Worm (Caenorhabditis elegans) whole organism, L2 larva: ENCODE results near the gene F46E10.18.

ENCODE experiments used
- C34F6.9 ChIP-seq: fragments of 150-350 bp; optimal IDR thresholded peaks from 2 replicates; lab custom pipeline; 2014; ENCODE audit warnings: missing biosample characterization, missing genetic modification characterization
- F13H6.1 ChIP-seq: sonication (generic microtip); optimal IDR thresholded peaks from 2 replicates; lab custom pipeline; 2016; ENCODE audit warnings: missing genetic modification characterization, missing compliant biosample characterization
- R02D3.7 ChIP-seq: fragments of 150-350 bp; optimal IDR thresholded peaks from 2 replicates; lab custom pipeline; 2014; ENCODE audit warnings: missing biosample characterization, missing genetic modification characterization
- Y55F3AM.14 ChIP-seq: fragments of 200-800 bp; sonication (Bioruptor generic); optimal IDR thresholded peaks from 2 replicates; lab custom pipeline; 2018; ENCODE audit warnings: mild to moderate bottlenecking, missing genetic modification characterization, missing compliant biosample characterization
- alr-1 ChIP-seq: fragments of 150-350 bp; optimal IDR thresholded peaks from 2 replicates; lab custom pipeline; 2014; ENCODE audit warnings: missing biosample characterization, missing genetic modification characterization
- ama-1 ChIP-seq: fragments of 150-350 bp; optimal IDR thresholded peaks from 2 replicates; lab custom pipeline; 2018; ENCODE audit warnings: inconsistent platforms
- blmp-1 ChIP-seq: sonication (generic microtip); optimal IDR thresholded peaks from 2 replicates; lab custom pipeline; 2017; ENCODE audit warnings: missing genetic modification characterization, mild to moderate bottlenecking, missing compliant biosample characterization, antibody characterized with exemption, moderate library complexity; ENCODE audit not compliant: insufficient read depth
- ceh-16 ChIP-seq: fragments of 150-350 bp; optimal IDR thresholded peaks from 2 replicates; lab custom pipeline; 2014; ENCODE audit warnings: missing biosample characterization, missing genetic modification characterization
- ceh-82 ChIP-seq: fragments of 150-350 bp; optimal IDR thresholded peaks from 2 replicates; lab custom pipeline; 2014; ENCODE audit warnings: missing biosample characterization, missing genetic modification characterization
- crh-2 ChIP-seq: sonication (generic microtip); optimal IDR thresholded peaks from 2 replicates; lab custom pipeline; 2017; ENCODE audit warnings: missing biosample characterization, missing genetic modification characterization
- dmd-4 ChIP-seq: sonication (generic microtip); optimal IDR thresholded peaks from 2 replicates; lab custom pipeline; 2017; ENCODE audit warnings: missing biosample characterization, missing genetic modification characterization
- egl-27 ChIP-seq: sonication (generic microtip); optimal IDR thresholded peaks from 3 replicates; lab custom pipeline; 2017; ENCODE audit warnings: missing biosample characterization, missing genetic modification reagents, missing genetic modification characterization
- elt-1 ChIP-seq: fragments of 150-350 bp; optimal IDR thresholded peaks from 2 replicates; lab custom pipeline; 2014; ENCODE audit warnings: missing biosample characterization, missing genetic modification characterization
- elt-3 ChIP-seq: sonication (generic microtip); optimal IDR thresholded peaks from 2 replicates; lab custom pipeline; 2017; ENCODE audit warnings: missing biosample characterization, missing genetic modification characterization
- fos-1 ChIP-seq: fragments of 150-350 bp; optimal IDR thresholded peaks from 2 replicates; lab custom pipeline; 2014; ENCODE audit warnings: missing biosample characterization, missing genetic modification characterization
- gmeb-1 ChIP-seq: fragments of 150-350 bp; optimal IDR thresholded peaks from 2 replicates; lab custom pipeline; 2014; ENCODE audit warnings: missing biosample characterization, missing genetic modification characterization
- lin-11 ChIP-seq: fragments of 150-350 bp; sonication (generic microtip); optimal IDR thresholded peaks from 2 replicates; lab custom pipeline; 2014; ENCODE audit warnings: missing biosample characterization, missing genetic modification characterization, inconsistent platforms, mixed read lengths
- lin-13 ChIP-seq: fragments of 150-350 bp; optimal IDR thresholded peaks from 2 replicates; lab custom pipeline; 2014; ENCODE audit warnings: missing biosample characterization, missing genetic modification reagents, missing genetic modification characterization
- lin-39 ChIP-seq: fragments of 150-350 bp; optimal IDR thresholded peaks from 2 replicates; lab custom pipeline; 2014; ENCODE audit warnings: missing biosample characterization, missing genetic modification reagents, missing genetic modification characterization
- lsy-2 ChIP-seq, 2 experiments: fragments of 150-350 bp in 1 of 2; sonication (generic microtip) in 1 of 2; optimal IDR thresholded peaks; 2 replicates each; lab custom pipeline; 2014 to 2017; ENCODE audit warnings: missing biosample characterization in 2 of 2, missing genetic modification characterization in 2 of 2
- mab-5 ChIP-seq: fragments of 150-350 bp; optimal IDR thresholded peaks from 2 replicates; lab custom pipeline; 2014; ENCODE audit warnings: missing biosample characterization, missing genetic modification characterization
- mbf-1 ChIP-seq: sonication (generic microtip); optimal IDR thresholded peaks from 2 replicates; lab custom pipeline; 2017; ENCODE audit warnings: missing biosample characterization, missing genetic modification characterization
- mdl-1 ChIP-seq, 2 experiments: fragments of 150-350 bp in 1 of 2; sonication (generic microtip) in 1 of 2; optimal IDR thresholded peaks; 2 replicates each; lab custom pipeline; 2017; ENCODE audit warnings: missing biosample characterization in 2 of 2, missing genetic modification characterization in 2 of 2
- nhr-10 ChIP-seq: sonication (generic microtip); optimal IDR thresholded peaks from 2 replicates; lab custom pipeline; 2017; ENCODE audit warnings: missing biosample characterization, missing genetic modification characterization
- nhr-11 ChIP-seq: fragments of 150-350 bp; optimal IDR thresholded peaks from 2 replicates; lab custom pipeline; 2014; ENCODE audit warnings: missing biosample characterization, missing genetic modification characterization
- nhr-12 ChIP-seq: fragments of 150-350 bp; optimal IDR thresholded peaks from 2 replicates; lab custom pipeline; 2014; ENCODE audit warnings: missing biosample characterization, missing genetic modification characterization
- nhr-129 ChIP-seq: fragments of 150-350 bp; optimal IDR thresholded peaks from 2 replicates; lab custom pipeline; 2014; ENCODE audit warnings: missing biosample characterization, missing genetic modification characterization
- nhr-21 ChIP-seq: fragments of 150-350 bp; optimal IDR thresholded peaks from 2 replicates; lab custom pipeline; 2014; ENCODE audit warnings: missing biosample characterization, missing genetic modification characterization
- nhr-23 ChIP-seq: fragments of 150-350 bp; optimal IDR thresholded peaks from 2 replicates; lab custom pipeline; 2014; ENCODE audit warnings: missing biosample characterization, missing genetic modification reagents, missing genetic modification characterization
- nhr-237 ChIP-seq: fragments of 150-350 bp; optimal IDR thresholded peaks from 2 replicates; lab custom pipeline; 2014; ENCODE audit warnings: missing biosample characterization, missing genetic modification characterization
- nhr-25 ChIP-seq: fragments of 150-350 bp; sonication (generic microtip); optimal IDR thresholded peaks from 3 replicates; lab custom pipeline; 2014; ENCODE audit warnings: missing biosample characterization, missing genetic modification characterization
- nhr-6 ChIP-seq: fragments of 150-350 bp; optimal IDR thresholded peaks from 2 replicates; lab custom pipeline; 2014; ENCODE audit warnings: missing biosample characterization, missing genetic modification characterization
- peb-1 ChIP-seq: fragments of 150-350 bp; optimal IDR thresholded peaks from 2 replicates; lab custom pipeline; 2014; ENCODE audit warnings: missing biosample characterization, missing genetic modification characterization
- sem-4 ChIP-seq: fragments of 150-350 bp; optimal IDR thresholded peaks from 2 replicates; lab custom pipeline; 2014; ENCODE audit warnings: missing biosample characterization, missing genetic modification reagents, missing genetic modification characterization
- skn-1 ChIP-seq: sonication (generic microtip); optimal IDR thresholded peaks from 2 replicates; lab custom pipeline; 2017; ENCODE audit warnings: missing biosample characterization, missing genetic modification characterization
- sma-3 ChIP-seq: sonication (generic microtip); optimal IDR thresholded peaks from 2 replicates; lab custom pipeline; 2016; ENCODE audit warnings: missing genetic modification reagents, missing genetic modification characterization, missing compliant biosample characterization
- sma-9 ChIP-seq, 2 experiments: fragments of 150-350 bp in 1 of 2; sonication (generic microtip) in 1 of 2; optimal IDR thresholded peaks; 2 replicates each; lab custom pipeline; 2014 to 2016; ENCODE audit warnings: missing genetic modification characterization in 2 of 2, mild to moderate bottlenecking in 1 of 2, missing biosample characterization in 1 of 2, missing compliant biosample characterization in 1 of 2, missing genetic modification reagents in 1 of 2, moderate library complexity in 1 of 2
- unc-39 ChIP-seq: fragments of 150-350 bp; optimal IDR thresholded peaks from 2 replicates; lab custom pipeline; 2014; ENCODE audit warnings: missing biosample characterization, missing genetic modification characterization
- unc-55 ChIP-seq: fragments of 150-350 bp; sonication (generic microtip); optimal IDR thresholded peaks from 3 replicates; lab custom pipeline; 2014; ENCODE audit warnings: missing biosample characterization, missing genetic modification reagents, missing genetic modification characterization
- zag-1 ChIP-seq: fragments of 150-350 bp; optimal IDR thresholded peaks from 2 replicates; lab custom pipeline; 2014; ENCODE audit warnings: missing biosample characterization, missing genetic modification characterization
- ztf-1 ChIP-seq: fragments of 200-800 bp; sonication (Bioruptor generic); conservative IDR thresholded peaks from 2 replicates; pipeline ENCODE4 v1.3.6; 2022; ENCODE audit warnings: missing genetic modification characterization, missing compliant biosample characterization
- ztf-11 ChIP-seq: sonication (generic microtip); optimal IDR thresholded peaks from 2 replicates; lab custom pipeline; 2017; ENCODE audit warnings: missing biosample characterization, missing genetic modification characterization
- ztf-4 ChIP-seq: fragments of 150-350 bp; optimal IDR thresholded peaks from 2 replicates; lab custom pipeline; 2014; ENCODE audit warnings: missing biosample characterization, missing genetic modification characterization

F46E10.18 gene

DNA sequence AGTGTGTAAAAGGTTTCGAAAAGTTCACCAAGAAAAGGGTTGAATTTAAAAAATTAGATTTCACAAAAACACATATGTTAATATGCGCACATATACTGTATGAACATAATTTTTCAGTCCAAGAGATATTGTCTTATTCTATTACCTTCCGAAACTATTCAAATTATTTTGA lies 2.7 kb upstream of the F46E10.18 start, which contains the start of gene F46E10.3:
F46E10.3 (plus strand) TSS at position 73 of the 172 bp plus-strand sequence.
- TF ChIP-seq sem-4 (tag; lab: Kevin White, UChicago) (no peak), ztf-11 (tag; lab: Kevin White, UChicago) (no peak), nhr-12 (tag; lab: Kevin White, UChicago) (no peak), alr-1 (tag; lab: Kevin White, UChicago) (no peak), unc-55 (no peak), zag-1 (no peak)

DNA sequence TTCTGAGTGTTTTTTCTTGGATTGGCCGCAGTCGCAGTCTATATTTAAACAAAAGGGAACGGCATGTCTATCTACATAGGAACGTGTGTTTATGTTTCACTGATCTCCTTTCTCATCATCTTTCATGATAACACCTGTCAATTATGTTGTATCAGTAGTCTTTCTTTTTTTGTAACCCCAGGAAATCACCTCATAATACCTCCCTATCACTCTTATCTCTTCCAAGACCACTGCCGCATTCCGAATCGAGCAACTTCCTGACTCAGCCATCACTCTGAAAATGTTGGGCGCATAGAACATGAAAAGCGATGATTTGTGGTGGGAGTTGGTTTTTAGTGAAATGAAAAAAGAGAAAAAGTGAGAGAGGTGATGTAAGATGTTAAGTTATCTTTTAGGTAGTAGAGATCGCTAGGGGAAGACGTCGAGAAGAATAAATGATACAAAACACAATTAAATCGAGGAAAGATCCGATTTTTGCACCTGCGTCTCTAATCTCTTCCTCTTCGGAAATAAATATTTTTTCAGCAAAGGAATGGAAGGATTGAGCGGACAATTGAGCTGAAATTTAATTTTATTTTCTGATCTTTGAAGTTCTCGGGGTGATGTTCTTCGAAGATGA lies 2.2 kb downstream of the F46E10.18 start:
- TF ChIP-seq nhr-10 (tag; lab: Kevin White, UChicago) (no peak), fos-1 (tag; lab: Kevin White, UChicago) (peak; percentile 86), sma-9 (GFP tag; optimal IDR thresholded peaks at IDR 0.05; lab: Kevin White, UChicago) (peak; percentile 13), sma-9 (tag; optimal IDR thresholded peaks at IDR 0.05; lab: Kevin White, UChicago) (no peak)
- TF ChIP-seq, all 48 proteins: peak for 2

ce11 chrV:6524757-6525156 lies 3.9 kb downstream of the F46E10.18 start, which contains the start of gene acs-1:
acs-1 (plus strand) TSS chrV:6524989.
- no peak for TF ChIP-seq alr-1 (tag; lab: Kevin White, UChicago)
- TF ChIP-seq ztf-1 = no peak
- no peak for TF ChIP-seq nhr-25 (tag; lab: Kevin White, UChicago)
- peak; percentile 82 for TF ChIP-seq fos-1 (tag; lab: Kevin White, UChicago)
- TF ChIP-seq egl-27 (tag; lab: Kevin White, UChicago) = peak; percentile 19
- TF ChIP-seq nhr-12 (tag; lab: Kevin White, UChicago) = no peak
- TF ChIP-seq zag-1 = no peak
- no peak for TF ChIP-seq sem-4 (tag; lab: Kevin White, UChicago)
- no peak for TF ChIP-seq elt-3 (tag; lab: Kevin White, UChicago)
- TF ChIP-seq lsy-2 (tag; optimal IDR thresholded peaks at IDR 0.05; lab: Kevin White, UChicago) = no peak
- TF ChIP-seq ceh-16 = no peak
- no peak for TF ChIP-seq blmp-1

ce11 chrV:6533030-6533429 lies 12.2 kb downstream of the F46E10.18 start, which contains the start of gene hpo-26:
hpo-26 (minus strand) TSS chrV:6533060.
- TF ChIP-seq lin-13 (no peak), zag-1 (no peak), skn-1 (tag; lab: Kevin White, UChicago) (no peak), unc-39 (tag; lab: Kevin White, UChicago) (no peak), mdl-1 (tag; optimal IDR thresholded peaks at IDR 0.05; lab: Kevin White, UChicago) (no peak), C34F6.9 (tag; lab: Kevin White, UChicago) (no peak), sma-3 (GFP tag; lab: Kevin White, UChicago) (no peak), F13H6.1 (tag; lab: Kevin White, UChicago) (peak; percentile 70), dmd-4 (tag; lab: Kevin White, UChicago) (no peak), ztf-4 (tag; lab: Kevin White, UChicago) (no peak), lin-39 (tag; lab: Kevin White, UChicago) (no peak), lin-11 (tag; lab: Kevin White, UChicago) (no peak), nhr-129 (peak; percentile 39), sma-9 (GFP tag; optimal IDR thresholded peaks at IDR 0.05; lab: Kevin White, UChicago) (peak; percentile 22), sma-9 (tag; optimal IDR thresholded peaks at IDR 0.05; lab: Kevin White, UChicago) (no peak), mbf-1 (no peak), nhr-6 (tag; lab: Kevin White, UChicago) (no peak), mab-5 (no peak), nhr-10 (tag; lab: Kevin White, UChicago) (no peak), nhr-21 (tag; lab: Kevin White, UChicago) (no peak)

ce11 chrV:6538323-6538722 lies 17.5 kb downstream of the F46E10.18 start:
- TF ChIP-seq R02D3.7 (tag; lab: Kevin White, UChicago) (no peak), zag-1 (no peak), ztf-1 (no peak), nhr-11 (tag; lab: Kevin White, UChicago) (no peak), elt-1 (tag; lab: Kevin White, UChicago) (no peak), elt-3 (tag; lab: Kevin White, UChicago) (no peak), peb-1 (no peak), sem-4 (tag; lab: Kevin White, UChicago) (no peak), skn-1 (tag; lab: Kevin White, UChicago) (no peak), fos-1 (tag; lab: Kevin White, UChicago) (peak; percentile 5), lin-11 (tag; lab: Kevin White, UChicago) (no peak), ceh-82 (tag; lab: Kevin White, UChicago) (no peak), unc-39 (tag; lab: Kevin White, UChicago) (no peak), ama-1 (lab: Kevin White, UChicago) (no peak), crh-2 (peak; percentile 16), nhr-23 (tag; lab: Kevin White, UChicago) (no peak), nhr-21 (tag; lab: Kevin White, UChicago) (no peak), lin-13 (no peak), mdl-1 (tag; optimal IDR thresholded peaks at IDR 0.05; lab: Kevin White, UChicago) (no peak), Y55F3AM.14 (GFP tag; lab: Kevin White, UChicago) (no peak), nhr-6 (tag; lab: Kevin White, UChicago) (no peak), blmp-1 (no peak), nhr-12 (tag; lab: Kevin White, UChicago) (no peak), lin-39 (tag; lab: Kevin White, UChicago) (no peak), nhr-129 (peak; percentile 29), nhr-237 (tag; lab: Kevin White, UChicago) (no peak), unc-55 (peak; percentile 7), gmeb-1 (tag; lab: Kevin White, UChicago) (no peak), alr-1 (tag; lab: Kevin White, UChicago) (no peak)
